Worm (Caenorhabditis elegans): ENCODE data around the gene fbxa-174.

ce11 chrV:17512763-17513162 is 45.5 kb downstream of the fbxa-174 start:
- TF ChIP-seq fkh-10 (GFP tag; optimal IDR thresholded peaks at IDR 0.05) (no peak), elt-1 (tag; optimal IDR thresholded peaks at IDR 0.05) (no peak), egl-27 (tag; optimal IDR thresholded peaks at IDR 0.05) (no peak)
